Worm (Caenorhabditis elegans) whole organism, L3 larva: ENCODE data around the gene unc-119.

Source experiments
- R02D3.7 ChIP-seq: fragments of 150-350 bp; optimal IDR thresholded peaks from 2 replicates; lab custom pipeline; 2014; ENCODE audit warnings: missing biosample characterization, missing genetic modification characterization
- ZK546.5 ChIP-seq: sonication (generic microtip); optimal IDR thresholded peaks from 2 replicates; lab custom pipeline; 2017; ENCODE audit warnings: missing biosample characterization, missing genetic modification characterization
- aly-2 ChIP-seq: fragments of 150-350 bp; optimal IDR thresholded peaks from 2 replicates; lab custom pipeline; 2014; ENCODE audit warnings: missing biosample characterization, missing genetic modification characterization
- ama-1 ChIP-seq: fragments of 150-350 bp; optimal IDR thresholded peaks from 2 replicates; lab custom pipeline; 2018
- ceh-16 ChIP-seq: sonication (generic microtip); optimal IDR thresholded peaks from 2 replicates; lab custom pipeline; 2017; ENCODE audit warnings: missing biosample characterization, missing genetic modification characterization
- ceh-28 ChIP-seq: fragments of 150-350 bp; optimal IDR thresholded peaks from 2 replicates; lab custom pipeline; 2014; ENCODE audit warnings: missing biosample characterization, missing genetic modification reagents, missing genetic modification characterization
- ceh-82 ChIP-seq: fragments of 150-350 bp; optimal IDR thresholded peaks from 2 replicates; lab custom pipeline; 2014; ENCODE audit warnings: missing biosample characterization, missing genetic modification characterization
- ceh-9 ChIP-seq: sonication (generic microtip); optimal IDR thresholded peaks from 2 replicates; lab custom pipeline; 2018; ENCODE audit warnings: missing biosample characterization, missing genetic modification characterization
- daf-12 ChIP-seq: fragments of 150-350 bp; optimal IDR thresholded peaks from 2 replicates; lab custom pipeline; 2014; ENCODE audit warnings: missing biosample characterization, missing genetic modification reagents, missing genetic modification characterization
- egl-27 ChIP-seq: sonication (generic microtip); optimal IDR thresholded peaks from 4 replicates; lab custom pipeline; 2017; ENCODE audit warnings: missing biosample characterization, missing genetic modification reagents, missing genetic modification characterization
- egl-5 ChIP-seq: fragments of 150-350 bp; optimal IDR thresholded peaks from 2 replicates; lab custom pipeline; 2017; ENCODE audit warnings: missing biosample characterization, missing genetic modification reagents, missing genetic modification characterization, inconsistent platforms
- elt-1 ChIP-seq: fragments of 150-350 bp; optimal IDR thresholded peaks from 2 replicates; lab custom pipeline; 2014; ENCODE audit warnings: missing biosample characterization, missing genetic modification characterization
- elt-2 ChIP-seq: sonication (generic microtip); optimal IDR thresholded peaks from 2 replicates; lab custom pipeline; 2016; ENCODE audit warnings: missing genetic modification reagents, mild to moderate bottlenecking, missing genetic modification characterization, missing compliant biosample characterization
- elt-3 ChIP-seq, 3 experiments: fragments of 150-350 bp in 1 of 3; sonication (generic microtip) in 2 of 3; optimal IDR thresholded peaks; 2 replicates in 2 of 3; 4 replicates in 1 of 3; lab custom pipeline; 2014 to 2017; ENCODE audit warnings: missing biosample characterization in 3 of 3, missing genetic modification characterization in 3 of 3
- eor-1 ChIP-seq, 2 experiments: fragments of 150-350 bp; optimal IDR thresholded peaks; 2 replicates each; lab custom pipeline; 2014 to 2018; ENCODE audit warnings: missing biosample characterization in 2 of 2, missing genetic modification characterization in 2 of 2
- fkh-10 ChIP-seq: sonication (generic microtip); optimal IDR thresholded peaks from 2 replicates; lab custom pipeline; 2017; ENCODE audit warnings: missing biosample characterization, missing genetic modification reagents, missing genetic modification characterization
- fkh-2 ChIP-seq: fragments of 150-350 bp; optimal IDR thresholded peaks from 2 replicates; lab custom pipeline; 2014; ENCODE audit warnings: missing biosample characterization, missing genetic modification reagents, missing genetic modification characterization
- fos-1 ChIP-seq: fragments of 150-350 bp; optimal IDR thresholded peaks from 2 replicates; lab custom pipeline; 2014; ENCODE audit warnings: missing biosample characterization, missing genetic modification characterization
- hmg-11 ChIP-seq: sonication (generic microtip); optimal IDR thresholded peaks from 2 replicates; lab custom pipeline; 2016; ENCODE audit warnings: missing genetic modification characterization, missing compliant biosample characterization
- jun-1 ChIP-seq: fragments of 150-350 bp; optimal IDR thresholded peaks from 2 replicates; lab custom pipeline; 2014; ENCODE audit warnings: missing biosample characterization, missing genetic modification reagents, missing genetic modification characterization
- lin-15B ChIP-seq: fragments of 150-350 bp; optimal IDR thresholded peaks from 2 replicates; lab custom pipeline; 2014; ENCODE audit warnings: missing biosample characterization, missing genetic modification characterization
- lin-39 ChIP-seq: fragments of 150-350 bp; optimal IDR thresholded peaks from 2 replicates; lab custom pipeline; 2018; ENCODE audit warnings: missing biosample characterization, missing genetic modification reagents, missing genetic modification characterization
- lsy-12 ChIP-seq: sonication (generic microtip); optimal IDR thresholded peaks from 2 replicates; lab custom pipeline; 2016; ENCODE audit warnings: mild to moderate bottlenecking, missing genetic modification characterization, missing compliant biosample characterization
- mdl-1 ChIP-seq: fragments of 150-350 bp; optimal IDR thresholded peaks from 2 replicates; lab custom pipeline; 2014; ENCODE audit warnings: missing biosample characterization, missing genetic modification characterization
- mml-1 ChIP-seq: fragments of 150-350 bp; sonication (generic microtip); optimal IDR thresholded peaks from 3 replicates; lab custom pipeline; 2014; ENCODE audit warnings: missing biosample characterization, missing genetic modification characterization
- nfya-1 ChIP-seq: sonication (generic microtip); optimal IDR thresholded peaks from 2 replicates; lab custom pipeline; 2017; ENCODE audit warnings: missing genetic modification characterization, mild to moderate bottlenecking, missing compliant biosample characterization, antibody characterized with exemption, moderate library complexity; ENCODE audit not compliant: insufficient read depth
- nhr-11 ChIP-seq: fragments of 150-350 bp; optimal IDR thresholded peaks from 2 replicates; lab custom pipeline; 2014; ENCODE audit warnings: missing biosample characterization, missing genetic modification characterization
- nhr-12 ChIP-seq: fragments of 150-350 bp; optimal IDR thresholded peaks from 2 replicates; lab custom pipeline; 2014; ENCODE audit warnings: missing biosample characterization, missing genetic modification characterization
- nhr-23 ChIP-seq: fragments of 150-350 bp; optimal IDR thresholded peaks from 2 replicates; lab custom pipeline; 2014; ENCODE audit warnings: missing biosample characterization, missing genetic modification reagents, missing genetic modification characterization
- nhr-237 ChIP-seq: fragments of 150-350 bp; optimal IDR thresholded peaks from 2 replicates; lab custom pipeline; 2014; ENCODE audit warnings: missing biosample characterization, missing genetic modification characterization
- nhr-25 ChIP-seq: sonication (generic microtip); optimal IDR thresholded peaks from 2 replicates; lab custom pipeline; 2017; ENCODE audit warnings: missing biosample characterization, missing genetic modification characterization
- nhr-28 ChIP-seq: fragments of 150-350 bp; optimal IDR thresholded peaks from 2 replicates; lab custom pipeline; 2014; ENCODE audit warnings: missing biosample characterization, missing genetic modification characterization
- nhr-43 ChIP-seq: sonication (generic microtip); optimal IDR thresholded peaks from 2 replicates; lab custom pipeline; 2016; ENCODE audit warnings: mild to moderate bottlenecking, missing genetic modification characterization, missing compliant biosample characterization; ENCODE audit not compliant: poor library complexity, severe bottlenecking
- nhr-67 ChIP-seq: fragments of 150-350 bp; optimal IDR thresholded peaks from 2 replicates; lab custom pipeline; 2014; ENCODE audit warnings: missing biosample characterization, missing genetic modification characterization
- nhr-76 ChIP-seq: fragments of 150-350 bp; sonication (generic microtip); optimal IDR thresholded peaks from 5 replicates; lab custom pipeline; 2014; ENCODE audit warnings: missing biosample characterization, missing genetic modification characterization
- nhr-77 ChIP-seq: fragments of 150-350 bp; optimal IDR thresholded peaks from 2 replicates; lab custom pipeline; 2014; ENCODE audit warnings: missing biosample characterization, missing genetic modification characterization
- pha-4 ChIP-seq: fragments of 150-350 bp; optimal IDR thresholded peaks from 2 replicates; lab custom pipeline; 2014; ENCODE audit warnings: missing biosample characterization, missing genetic modification reagents, missing genetic modification characterization
- pqm-1 ChIP-seq: fragments of 150-350 bp; optimal IDR thresholded peaks from 2 replicates; lab custom pipeline; 2017; ENCODE audit warnings: missing biosample characterization, missing genetic modification characterization, inconsistent platforms
- sea-2 ChIP-seq: fragments of 150-350 bp; sonication (generic microtip); optimal IDR thresholded peaks from 4 replicates; lab custom pipeline; 2014; ENCODE audit warnings: missing biosample characterization, missing genetic modification reagents, missing genetic modification characterization
- skn-1 ChIP-seq: fragments of 150-350 bp; optimal IDR thresholded peaks from 2 replicates; lab custom pipeline; 2014; ENCODE audit warnings: missing biosample characterization, missing genetic modification characterization
- snpc-4 ChIP-seq: fragments of 150-350 bp; optimal IDR thresholded peaks from 2 replicates; lab custom pipeline; 2014; ENCODE audit warnings: missing biosample characterization, missing genetic modification characterization
- tbx-2 ChIP-seq: sonication (generic microtip); optimal IDR thresholded peaks from 2 replicates; lab custom pipeline; 2016; ENCODE audit warnings: mild to moderate bottlenecking, missing genetic modification characterization, missing compliant biosample characterization
- unc-39 ChIP-seq: sonication (generic microtip); optimal IDR thresholded peaks from 4 replicates; lab custom pipeline; 2017; ENCODE audit warnings: missing biosample characterization, missing genetic modification characterization
- unc-62 ChIP-seq: fragments of 150-350 bp; sonication (generic microtip); optimal IDR thresholded peaks from 4 replicates; lab custom pipeline; 2014; ENCODE audit warnings: missing biosample characterization, missing genetic modification reagents, missing genetic modification characterization
- zag-1 ChIP-seq: fragments of 150-350 bp; optimal IDR thresholded peaks from 2 replicates; lab custom pipeline; 2014; ENCODE audit warnings: missing biosample characterization, missing genetic modification characterization
- ztf-11 ChIP-seq: fragments of 150-350 bp; optimal IDR thresholded peaks from 2 replicates; lab custom pipeline; 2014; ENCODE audit warnings: missing biosample characterization, missing genetic modification characterization
- ztf-4 ChIP-seq: fragments of 150-350 bp; optimal IDR thresholded peaks from 2 replicates; lab custom pipeline; 2014; ENCODE audit warnings: missing biosample characterization, missing genetic modification characterization

Gene unc-119

DNA sequence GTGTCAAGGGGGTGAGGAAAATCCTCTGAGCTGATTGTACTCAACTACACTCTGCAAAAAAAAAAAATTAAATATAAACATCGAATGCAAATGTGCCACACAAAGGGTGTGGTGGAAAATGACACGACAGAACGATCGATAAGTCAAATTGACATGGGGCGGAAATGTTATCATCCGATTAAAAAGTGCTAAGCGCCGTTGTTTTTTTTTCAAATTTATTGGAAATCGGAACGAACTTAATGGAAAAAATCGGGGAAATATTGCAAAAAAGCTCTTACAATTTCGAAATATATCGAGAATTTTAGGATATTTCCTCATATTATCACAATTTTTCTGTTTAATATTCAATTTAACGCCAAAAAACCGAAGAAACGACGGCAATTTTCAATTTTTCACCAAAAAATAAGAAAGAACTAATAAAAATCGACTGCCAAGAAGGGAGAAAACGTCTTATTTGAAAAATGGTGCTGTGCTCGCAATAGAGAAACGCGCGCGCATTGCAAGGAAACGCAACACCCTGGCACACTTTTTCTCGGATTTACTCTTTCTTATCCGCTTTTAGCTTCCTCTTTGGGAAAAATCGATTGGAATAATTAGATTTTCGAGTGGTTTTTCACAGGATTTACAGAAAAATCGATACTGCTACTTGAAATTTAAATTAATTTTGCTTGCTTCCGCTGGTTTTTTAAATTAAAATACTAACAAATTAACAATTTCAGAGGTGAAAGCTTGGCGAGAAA, 33.6 kb upstream of the unc-119 start, which contains the start of the genes cey-4 and vps-50:
Gene cey-4, minus strand, starts transcription at position 51 of the 740 bp plus-strand sequence.
Gene vps-50, plus strand, starts transcription at position 541 of the 740 bp plus-strand sequence.
- TF ChIP-seq elt-3 (tag; optimal IDR thresholded peaks at IDR 0.05; lab: Kevin White, UChicago) = no peak
- TF ChIP-seq jun-1 (tag; lab: Kevin White, UChicago) = no peak
- TF ChIP-seq ztf-4 (tag; lab: Kevin White, UChicago) = no peak
- no peak for TF ChIP-seq lsy-12 (tag; lab: Kevin White, UChicago)
- TF ChIP-seq nhr-76 (tag; lab: Kevin White, UChicago) = no peak
- no peak for TF ChIP-seq egl-27 (tag; lab: Kevin White, UChicago)
- no peak for TF ChIP-seq skn-1 (tag; lab: Kevin White, UChicago)
- no peak for TF ChIP-seq sea-2 (GFP tag; lab: Kevin White, UChicago)
- no peak for TF ChIP-seq R02D3.7 (tag; lab: Kevin White, UChicago)
- no peak for TF ChIP-seq mml-1 (tag; lab: Kevin White, UChicago)
- no peak for TF ChIP-seq nhr-28 (tag; lab: Kevin White, UChicago)
- TF ChIP-seq fos-1 (tag; lab: Kevin White, UChicago) = no peak
- TF ChIP-seq pha-4 (tag; lab: Kevin White, UChicago) = peak; percentile 27
- TF ChIP-seq ceh-9 (tag; lab: Kevin White, UChicago) = no peak
- no peak for TF ChIP-seq ztf-11
- TF ChIP-seq lin-15B (tag; lab: Kevin White, UChicago) = peak; percentile 48
- peak; percentile 59 for TF ChIP-seq hmg-11 (tag; lab: Kevin White, UChicago)
- TF ChIP-seq snpc-4 (tag; lab: Kevin White, UChicago) = no peak
- no peak for TF ChIP-seq ceh-82
- TF ChIP-seq fkh-10 (GFP tag; lab: Kevin White, UChicago) = no peak
- no peak for TF ChIP-seq ama-1 (lab: Kevin White, UChicago)
- no peak for TF ChIP-seq eor-1 (tag; optimal IDR thresholded peaks at IDR 0.05; lab: Kevin White, UChicago)
- TF ChIP-seq egl-5 (tag; lab: Kevin White, UChicago) = peak; percentile 13
- TF ChIP-seq tbx-2 (tag; lab: Kevin White, UChicago) = no peak
- no peak for TF ChIP-seq nhr-23 (tag; lab: Kevin White, UChicago)
- TF ChIP-seq ZK546.5 (tag; lab: Kevin White, UChicago) = no peak
- no peak for TF ChIP-seq elt-1 (tag; lab: Kevin White, UChicago)
- no peak for TF ChIP-seq daf-12
- TF ChIP-seq zag-1 (tag; lab: Kevin White, UChicago) = no peak
- no peak for TF ChIP-seq fkh-2 (tag; lab: Kevin White, UChicago)
- TF ChIP-seq nhr-43 (tag; lab: Kevin White, UChicago) = no peak
- TF ChIP-seq lin-39 (tag; lab: Kevin White, UChicago) = peak; percentile 53
- TF ChIP-seq elt-2 (tag; lab: Kevin White, UChicago) = no peak
- TF ChIP-seq nhr-12 (tag; lab: Kevin White, UChicago) = no peak
- TF ChIP-seq nfya-1 (tag; lab: Kevin White, UChicago) = no peak
- no peak for TF ChIP-seq nhr-237
- TF ChIP-seq unc-39 (tag; lab: Kevin White, UChicago) = no peak
- TF ChIP-seq nhr-11 (tag; lab: Kevin White, UChicago) = no peak
- no peak for TF ChIP-seq nhr-67
- no peak for TF ChIP-seq aly-2 (tag; lab: Kevin White, UChicago)
- no peak for TF ChIP-seq unc-62 (GFP tag; lab: Kevin White, UChicago)
- TF ChIP-seq mdl-1 (tag; lab: Kevin White, UChicago) = no peak
- TF ChIP-seq nhr-25 (tag; lab: Kevin White, UChicago) = no peak
- no peak for TF ChIP-seq pqm-1 (tag; lab: Kevin White, UChicago)
- TF ChIP-seq ceh-16 (tag; lab: Kevin White, UChicago) = no peak
- TF ChIP-seq nhr-77 (tag; lab: Kevin White, UChicago) = no peak
- peak; percentile 44 for TF ChIP-seq ceh-28 (tag; lab: Kevin White, UChicago)
